Fruit fly (Drosophila melanogaster): Measurements from ENCODE around the gene CG14424.

dm6 chrX:2949114-2949513 is 22.1 kb upstream of the CG14424 start:
- TF ChIP-seq h (optimal IDR thresholded peaks at IDR 0.05) (no peak), insv (optimal IDR thresholded peaks at IDR 0.05) (no peak)
